Fruit fly (Drosophila melanogaster) whole organism, wandering third instar larva: ENCODE measurements around the gene ssh.

ENCODE experiments used
- Abd-B ChIP-seq: fragments of >200 bp; optimal IDR thresholded peaks from 2 replicates; lab custom pipeline; 2017; ENCODE audit warnings: missing biosample characterization, missing genetic modification characterization
- CG32264 ChIP-seq: fragments of 200-800 bp; sonication (Bioruptor generic); optimal IDR thresholded peaks from 2 replicates; lab custom pipeline; 2016; ENCODE audit warnings: missing biosample characterization, missing genetic modification characterization
- CG9705 ChIP-seq: fragments of 200-800 bp; sonication (Bioruptor generic); optimal IDR thresholded peaks from 2 replicates; lab custom pipeline; 2018; ENCODE audit warnings: missing biosample characterization, mild to moderate bottlenecking, missing genetic modification characterization
- CrebA ChIP-seq: fragments of 200-800 bp; sonication (Bioruptor generic); optimal IDR thresholded peaks from 2 replicates; lab custom pipeline; 2016; ENCODE audit warnings: missing biosample characterization, mild to moderate bottlenecking, missing genetic modification characterization, borderline replicate concordance
- Dfd ChIP-seq: fragments of >200 bp; optimal IDR thresholded peaks from 2 replicates; lab custom pipeline; 2017; ENCODE audit warnings: missing biosample characterization, missing genetic modification characterization
- Dif ChIP-seq: fragments of 200-275, 200-300 bp; sonication (Bioruptor generic); optimal IDR thresholded peaks from 2 replicates; lab custom pipeline; 2018; ENCODE audit warnings: missing biosample characterization, missing genetic modification characterization; ENCODE audit not compliant: partially characterized antibody
- GATAd ChIP-seq: sonication (Bioruptor generic); optimal IDR thresholded peaks from 2 replicates; lab custom pipeline; 2016; ENCODE audit warnings: missing biosample characterization, missing genetic modification characterization
- HLH106 ChIP-seq: fragments of 200-800 bp; optimal IDR thresholded peaks from 3 replicates; lab custom pipeline; 2019; ENCODE audit warnings: missing biosample characterization, mild to moderate bottlenecking, missing genetic modification characterization, moderate library complexity
- Hnf4 ChIP-seq: fragments of 200-800 bp; sonication (Bioruptor generic); optimal IDR thresholded peaks from 2 replicates; lab custom pipeline; 2016; ENCODE audit warnings: missing biosample characterization, mild to moderate bottlenecking, missing genetic modification characterization
- Hr78 ChIP-seq: fragments of >200 bp; optimal IDR thresholded peaks from 2 replicates; lab custom pipeline; 2017; ENCODE audit warnings: missing biosample characterization, missing genetic modification characterization
- Hr83 ChIP-seq: fragments of 200-300 bp; sonication (Bioruptor generic); optimal IDR thresholded peaks from 2 replicates; lab custom pipeline; 2016; ENCODE audit warnings: missing biosample characterization, mild to moderate bottlenecking, missing genetic modification characterization, moderate library complexity; ENCODE audit not compliant: poor library complexity, severe bottlenecking
- Jra ChIP-seq: sonication (Bioruptor generic); optimal IDR thresholded peaks from 2 replicates; lab custom pipeline; 2016; ENCODE audit warnings: missing biosample characterization, missing genetic modification characterization
- Mio ChIP-seq: sonication (Bioruptor generic); optimal IDR thresholded peaks from 2 replicates; lab custom pipeline; 2016; ENCODE audit warnings: missing biosample characterization, missing genetic modification characterization
- Myc ChIP-seq: fragments of >200 bp; optimal IDR thresholded peaks from 2 replicates; lab custom pipeline; 2017
- N ChIP-seq: fragments of >200 bp; optimal IDR thresholded peaks from 2 replicates; lab custom pipeline; 2018; ENCODE audit warnings: missing biosample characterization, missing external identifiers, missing genetic modification characterization
- OdsH ChIP-seq: fragments of 200-800 bp; sonication (Bioruptor generic); optimal IDR thresholded peaks from 2 replicates; lab custom pipeline; 2016; ENCODE audit warnings: missing biosample characterization, mild to moderate bottlenecking, missing genetic modification characterization
- Rel ChIP-seq, 2 experiments: fragments of 200-800 bp; sonication (Bioruptor generic) in 1 of 2; optimal IDR thresholded peaks; 2 replicates in 1 of 2; 3 replicates in 1 of 2; lab custom pipeline; 2016 to 2019; ENCODE audit warnings: mild to moderate bottlenecking in 2 of 2, missing biosample characterization in 2 of 2, missing genetic modification characterization in 2 of 2, moderate library complexity in 1 of 2
- Sp1 ChIP-seq: fragments of 200-800 bp; sonication (Bioruptor generic); optimal IDR thresholded peaks from 3 replicates; lab custom pipeline; 2019; ENCODE audit warnings: missing biosample characterization, mild to moderate bottlenecking, missing genetic modification characterization, moderate library complexity
- Vsx2 ChIP-seq: fragments of 200-300, 225-300 bp; sonication (Bioruptor generic); optimal IDR thresholded peaks from 2 replicates; lab custom pipeline; 2018; ENCODE audit warnings: missing biosample characterization, missing genetic modification characterization; ENCODE audit not compliant: partially characterized antibody
- br ChIP-seq: fragments of 200-800 bp; sonication (Bioruptor generic); optimal IDR thresholded peaks from 2 replicates; lab custom pipeline; 2016; ENCODE audit warnings: missing biosample characterization, missing genetic modification characterization
- brk ChIP-seq: fragments of 200-800 bp; sonication (Bioruptor generic); optimal IDR thresholded peaks from 2 replicates; lab custom pipeline; 2016; ENCODE audit warnings: missing biosample characterization, mild to moderate bottlenecking, missing genetic modification characterization
- dl ChIP-seq, 2 experiments: fragments of 175-275, 200-275 bp in 1 of 2; fragments of 200-275 bp in 1 of 2; sonication (Bioruptor generic); optimal IDR thresholded peaks; lab custom pipeline; 2018; ENCODE audit warnings: mild to moderate bottlenecking in 2 of 2, missing biosample characterization in 2 of 2, missing genetic modification characterization in 2 of 2, moderate library complexity in 2 of 2; ENCODE audit not compliant: partially characterized antibody in 2 of 2, insufficient read depth in 1 of 2
- dmrt93B ChIP-seq: fragments of 200-800 bp; sonication (Bioruptor generic); optimal IDR thresholded peaks from 2 replicates; lab custom pipeline; 2018; ENCODE audit warnings: missing biosample characterization, mild to moderate bottlenecking, missing genetic modification characterization
- dsf ChIP-seq: sonication (Bioruptor generic); optimal IDR thresholded peaks from 2 replicates; lab custom pipeline; 2016; ENCODE audit warnings: missing biosample characterization, missing genetic modification characterization, borderline replicate concordance
- ey ChIP-seq: fragments of 200-800 bp; sonication (Bioruptor generic); optimal IDR thresholded peaks from 2 replicates; lab custom pipeline; 2016; ENCODE audit warnings: missing biosample characterization, missing genetic modification characterization
- foxo ChIP-seq, 2 experiments: fragments of 200-800 bp; sonication (Bioruptor generic); optimal IDR thresholded peaks; 2 replicates in 1 of 2; 3 replicates in 1 of 2; lab custom pipeline; 2016 to 2017; ENCODE audit warnings: missing biosample characterization in 2 of 2, missing genetic modification characterization in 2 of 2
- fru ChIP-seq: fragments of 200-800 bp; sonication (Bioruptor generic); optimal IDR thresholded peaks from 3 replicates; lab custom pipeline; 2016; ENCODE audit warnings: missing biosample characterization, mild to moderate bottlenecking, missing genetic modification characterization
- h ChIP-seq: fragments of 200-800 bp; sonication (Bioruptor generic); optimal IDR thresholded peaks from 3 replicates; lab custom pipeline; 2016; ENCODE audit warnings: missing biosample characterization, mild to moderate bottlenecking, missing genetic modification characterization
- jim ChIP-seq: fragments of 175-275, 200-325 bp; sonication (Bioruptor generic); optimal IDR thresholded peaks from 2 replicates; lab custom pipeline; 2016; ENCODE audit warnings: missing biosample characterization, mild to moderate bottlenecking, missing genetic modification characterization
- lola ChIP-seq: fragments of >200 bp; optimal IDR thresholded peaks from 2 replicates; lab custom pipeline; 2017; ENCODE audit warnings: missing biosample characterization, missing genetic modification characterization
- pan ChIP-seq: fragments of >200 bp; optimal IDR thresholded peaks from 2 replicates; lab custom pipeline; 2017
- psq ChIP-seq: fragments of 200-800 bp; sonication (Bioruptor generic); optimal IDR thresholded peaks from 3 replicates; lab custom pipeline; 2017; ENCODE audit warnings: missing biosample characterization, mild to moderate bottlenecking, missing genetic modification characterization, moderate library complexity
- rgr ChIP-seq: fragments of 200-800 bp; sonication (Bioruptor generic); optimal IDR thresholded peaks from 3 replicates; lab custom pipeline; 2016; ENCODE audit warnings: missing biosample characterization, mild to moderate bottlenecking, missing genetic modification characterization
- sage ChIP-seq: fragments of 200-800 bp; sonication (Bioruptor generic); optimal IDR thresholded peaks from 2 replicates; lab custom pipeline; 2016; ENCODE audit warnings: missing biosample characterization, mild to moderate bottlenecking, missing genetic modification characterization
- sv ChIP-seq: fragments of 200-800 bp; sonication (Bioruptor generic); optimal IDR thresholded peaks from 3 replicates; lab custom pipeline; 2016; ENCODE audit warnings: missing biosample characterization, missing genetic modification characterization
- tai ChIP-seq: sonication (Bioruptor generic); optimal IDR thresholded peaks from 2 replicates; lab custom pipeline; 2016; ENCODE audit warnings: missing biosample characterization, missing genetic modification characterization
- usp ChIP-seq: fragments of >200 bp; optimal IDR thresholded peaks from 2 replicates; lab custom pipeline; 2017; ENCODE audit warnings: missing biosample characterization, missing genetic modification characterization
- woc ChIP-seq: sonication (Bioruptor generic); optimal IDR thresholded peaks from 2 replicates; lab custom pipeline; 2016; ENCODE audit warnings: missing biosample characterization, mild to moderate bottlenecking, missing genetic modification characterization

Gene ssh

DNA sequence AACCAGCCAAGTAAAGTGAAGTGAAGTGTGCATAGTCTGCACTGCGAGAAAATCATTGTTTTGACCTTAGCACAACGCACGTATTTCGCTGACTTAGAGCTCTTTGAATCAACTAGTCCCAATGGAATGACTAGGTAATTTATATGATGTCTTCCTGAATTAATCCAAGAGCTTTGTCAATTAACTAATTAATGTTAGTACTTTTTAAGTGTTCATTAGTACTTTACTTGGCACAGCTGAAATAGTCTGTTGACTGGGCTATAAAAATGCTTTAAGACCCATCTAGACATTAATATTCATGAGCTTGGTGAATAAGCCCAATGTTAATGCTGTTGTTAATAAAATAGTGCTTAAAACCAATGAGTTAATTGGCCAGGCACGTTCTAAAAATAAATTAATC, 31.4 kb upstream of the ssh start:
- no peak for TF ChIP-seq Hr83 (GFP tag; lab: Kevin White, UChicago)
- no peak for TF ChIP-seq Dif (GFP tag; lab: Kevin White, UChicago)
- TF ChIP-seq CG32264 = no peak
- TF ChIP-seq brk (GFP tag; lab: Kevin White, UChicago) = no peak
- TF ChIP-seq psq (GFP tag; lab: Kevin White, UChicago) = no peak
- TF ChIP-seq tai (GFP tag; lab: Kevin White, UChicago) = no peak
- no peak for TF ChIP-seq N (GFP tag; lab: Kevin White, UChicago)
- no peak for TF ChIP-seq Dfd (GFP tag; lab: Kevin White, UChicago)
- TF ChIP-seq usp (GFP tag; lab: Kevin White, UChicago) = no peak
- no peak for TF ChIP-seq Vsx2 (GFP tag; lab: Kevin White, UChicago)
- no peak for TF ChIP-seq dl (GFP tag; optimal IDR thresholded peaks at IDR 0.05; lab: Kevin White, UChicago; ENCODE audit: insufficient read depth in 1 of 2, partially characterized antibody in 2 of 2)

DNA sequence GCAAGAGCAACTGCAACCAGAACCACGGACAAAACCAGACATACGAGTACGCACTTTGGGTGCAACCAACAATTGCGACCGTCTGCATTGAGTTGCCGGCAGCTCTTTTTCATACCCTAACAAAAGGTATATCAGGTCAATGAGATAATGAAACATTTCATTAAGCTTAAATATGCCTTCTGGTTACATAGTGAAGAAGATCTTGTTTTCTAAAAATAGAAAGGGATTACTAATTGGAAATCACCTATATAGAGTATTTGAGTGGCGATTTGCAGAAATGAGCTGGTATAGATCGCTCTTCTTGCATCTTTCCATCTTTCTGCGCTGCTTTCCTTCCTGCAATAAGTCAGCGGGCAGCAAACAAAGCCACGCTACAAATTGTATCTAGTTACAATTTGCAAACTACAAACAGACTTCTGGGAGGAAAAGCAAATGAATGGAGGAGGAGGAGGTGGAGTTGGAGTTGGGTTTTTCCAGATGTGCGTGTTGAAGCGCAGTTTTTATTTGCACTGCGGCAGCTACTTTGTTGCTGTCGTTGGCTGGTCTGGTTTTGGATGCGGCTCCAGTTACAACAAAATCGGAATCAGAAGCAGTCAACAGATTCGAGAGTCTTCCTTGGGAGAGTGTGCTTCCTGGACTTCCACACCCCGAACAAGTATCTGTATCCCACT, 30.1 kb upstream of the ssh start:
- no peak for TF ChIP-seq Myc (lab: Kevin White, UChicago)
- no peak for TF ChIP-seq Dfd (GFP tag; lab: Kevin White, UChicago)
- no peak for TF ChIP-seq Hnf4
- TF ChIP-seq Mio = no peak
- TF ChIP-seq usp (GFP tag; lab: Kevin White, UChicago) = no peak
- peak; percentile 43 for TF ChIP-seq rgr (GFP tag; lab: Kevin White, UChicago)
- TF ChIP-seq pan (lab: Kevin White, UChicago) = no peak
- TF ChIP-seq CrebA = no peak
- TF ChIP-seq lola = no peak
- TF ChIP-seq h (GFP tag; lab: Kevin White, UChicago) = peak; percentile 57
- no peak for TF ChIP-seq N (GFP tag; lab: Kevin White, UChicago)
- peak; percentile 45 for TF ChIP-seq fru (GFP tag; lab: Kevin White, UChicago)
- TF ChIP-seq HLH106 (tag; lab: Kevin White, UChicago) = peak; percentile 52
- peak; percentile 52 for TF ChIP-seq ey (GFP tag; lab: Kevin White, UChicago)
- TF ChIP-seq sv (GFP tag; lab: Kevin White, UChicago) = no peak
- TF ChIP-seq psq (GFP tag; lab: Kevin White, UChicago) = peak; percentile 28
- no peak for TF ChIP-seq Abd-B (GFP tag; lab: Kevin White, UChicago)
- TF ChIP-seq Dif (GFP tag; lab: Kevin White, UChicago) = no peak
- TF ChIP-seq Vsx2 (GFP tag; lab: Kevin White, UChicago) = no peak
- peak; percentile 47 for TF ChIP-seq woc (GFP tag; lab: Kevin White, UChicago)
- no peak for TF ChIP-seq brk (GFP tag; lab: Kevin White, UChicago)
- TF ChIP-seq dsf (GFP tag; lab: Kevin White, UChicago) = no peak
- no peak for TF ChIP-seq sage (GFP tag; lab: Kevin White, UChicago)
- no peak for TF ChIP-seq Jra (GFP tag; lab: Kevin White, UChicago)
- peak; percentile 36 for TF ChIP-seq OdsH (GFP tag; lab: Kevin White, UChicago)
- TF ChIP-seq Hr83 (GFP tag; lab: Kevin White, UChicago) = no peak
- no peak for TF ChIP-seq CG32264
- no peak for TF ChIP-seq Rel (GFP tag; optimal IDR thresholded peaks at IDR 0.05; lab: Kevin White, UChicago)
- TF ChIP-seq Rel (tag; optimal IDR thresholded peaks at IDR 0.05; lab: Kevin White, UChicago) = no peak
- no peak for TF ChIP-seq dmrt93B (GFP tag; lab: Kevin White, UChicago)
- TF ChIP-seq Sp1 (GFP tag; lab: Kevin White, UChicago) = peak; percentile 45
- no peak for TF ChIP-seq GATAd (GFP tag; lab: Kevin White, UChicago)
- TF ChIP-seq CG9705 = no peak
- TF ChIP-seq br (GFP tag; lab: Kevin White, UChicago) = peak; percentile 12
- no peak for TF ChIP-seq dl (GFP tag; optimal IDR thresholded peaks at IDR 0.05; lab: Kevin White, UChicago; ENCODE audit: insufficient read depth in 1 of 2, partially characterized antibody in 2 of 2)
- no peak for TF ChIP-seq tai (GFP tag; lab: Kevin White, UChicago)
- TF ChIP-seq jim (GFP tag; lab: Kevin White, UChicago) = no peak
- TF ChIP-seq foxo (GFP tag; optimal IDR thresholded peaks at IDR 0.05; lab: Kevin White, UChicago) = no peak
- TF ChIP-seq Hr78 (GFP tag; lab: Kevin White, UChicago) = no peak
